Fruit fly (Drosophila melanogaster): ENCODE measurements around the gene Zpr1.

DNA sequence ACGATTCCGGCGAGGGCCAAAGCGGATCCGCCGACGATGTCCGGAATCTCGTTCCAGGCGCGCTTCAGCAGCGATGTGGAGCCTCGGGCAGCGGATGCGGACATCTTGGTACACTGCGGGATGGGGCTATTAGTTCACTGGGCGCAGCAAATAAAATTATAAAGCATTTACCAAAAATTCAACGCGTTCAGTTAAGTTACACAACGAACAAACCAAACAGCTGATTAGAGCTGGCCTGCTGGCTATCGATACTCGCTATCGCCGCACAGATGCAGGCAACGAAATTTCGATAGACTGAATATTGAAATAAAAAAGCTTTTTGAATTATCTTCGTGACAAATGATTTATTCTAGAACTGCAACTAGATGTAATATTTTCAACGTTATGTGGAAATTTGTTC is 2.2 kb downstream of the Zpr1 start, which contains the start of gene NdufA3:
- TF ChIP-seq tai (GFP tag; optimal IDR thresholded peaks at IDR 0.05): no peak
- TF ChIP-seq pan (optimal IDR thresholded peaks at IDR 0.05): no peak
- no peak for TF ChIP-seq psq (GFP tag; optimal IDR thresholded peaks at IDR 0.05)
- TF ChIP-seq CrebA (GFP tag; optimal IDR thresholded peaks at IDR 0.05; ENCODE audit: borderline replicate concordance): no peak
- TF ChIP-seq N (GFP tag; optimal IDR thresholded peaks at IDR 0.05): no peak
- TF ChIP-seq Abd-B (GFP tag; optimal IDR thresholded peaks at IDR 0.05): no peak
- TF ChIP-seq Jra (GFP tag; optimal IDR thresholded peaks at IDR 0.05): no peak
- no peak for TF ChIP-seq Vsx2 (GFP tag; optimal IDR thresholded peaks at IDR 0.05; ENCODE audit: partially characterized antibody)
- no peak for TF ChIP-seq sage (GFP tag; optimal IDR thresholded peaks at IDR 0.05)
- no peak for TF ChIP-seq jim (GFP tag; optimal IDR thresholded peaks at IDR 0.05)
- TF ChIP-seq rgr (GFP tag; optimal IDR thresholded peaks at IDR 0.05): no peak
- no peak for TF ChIP-seq h (GFP tag; optimal IDR thresholded peaks at IDR 0.05)
- TF ChIP-seq sv (GFP tag; optimal IDR thresholded peaks at IDR 0.05): no peak

Measured in whole organism, wandering third instar larva.